Fruit fly (Drosophila melanogaster) whole organism, embryonic: ENCODE measurements around the gene CG6055.

Experiments used
- Bdp1 ChIP-seq: fragments of 200-800 bp; sonication (Bioruptor generic); optimal IDR thresholded peaks from 3 replicates; lab custom pipeline; 2016; ENCODE audit warnings: missing biosample characterization, missing genetic modification characterization
- Blimp-1 ChIP-seq: fragments of 200-800 bp; sonication (Bioruptor generic); optimal IDR thresholded peaks from 3 replicates; lab custom pipeline; 2018; ENCODE audit warnings: missing biosample characterization, missing genetic modification characterization, mild to moderate bottlenecking, moderate library complexity, missing genetic modification reagents
- CG10209 ChIP-seq: fragments of 200-800 bp; sonication (Bioruptor generic); optimal IDR thresholded peaks from 3 replicates; lab custom pipeline; 2017; ENCODE audit warnings: missing biosample characterization, mild to moderate bottlenecking, missing genetic modification characterization, missing genetic modification reagents
- CG11696 ChIP-seq: fragments of 200-800 bp; sonication (Bioruptor generic); IDR thresholded peaks from 2 replicates; pipeline ENCODE4 v1.3.6; 2022; ENCODE audit warnings: missing biosample characterization, missing genetic modification characterization
- CG12219 ChIP-seq: fragments of 200-800 bp; sonication (Bioruptor generic); optimal IDR thresholded peaks from 3 replicates; lab custom pipeline; 2018; ENCODE audit warnings: missing biosample characterization, mild to moderate bottlenecking, missing genetic modification characterization
- CG1233 ChIP-seq: fragments of 200-800 bp; sonication (Bioruptor generic); optimal IDR thresholded peaks from 4 replicates; lab custom pipeline; 2018; ENCODE audit warnings: missing biosample characterization, mild to moderate bottlenecking, missing genetic modification characterization
- CG15696 ChIP-seq: fragments of 200-800 bp; sonication (Bioruptor generic); optimal IDR thresholded peaks from 2 replicates; lab custom pipeline; 2019; ENCODE audit warnings: missing biosample characterization, mild to moderate bottlenecking, missing genetic modification characterization, moderate library complexity
- CG2712 ChIP-seq: fragments of 200-800 bp; optimal IDR thresholded peaks from 3 replicates; lab custom pipeline; 2019; ENCODE audit warnings: missing biosample characterization, mild to moderate bottlenecking, missing genetic modification characterization, moderate library complexity
- CG34376 ChIP-seq: fragments of 200-800 bp; sonication (Bioruptor generic); optimal IDR thresholded peaks from 2 replicates; lab custom pipeline; 2018; ENCODE audit warnings: missing biosample characterization, mild to moderate bottlenecking, missing genetic modification characterization
- CG34422 ChIP-seq: fragments of 200-800 bp; sonication (Bioruptor generic); IDR thresholded peaks from 3 replicates; pipeline ENCODE4 v1.3.6; 2022; ENCODE audit warnings: missing biosample characterization, missing genetic modification characterization
- CG3838 ChIP-seq: fragments of 200-800 bp; sonication (Bioruptor generic); optimal IDR thresholded peaks from 3 replicates; lab custom pipeline; 2016; ENCODE audit warnings: missing biosample characterization, missing genetic modification characterization
- CG3847 ChIP-seq: fragments of 200-800 bp; sonication (Bioruptor generic); IDR thresholded peaks from 2 replicates; pipeline ENCODE4 v1.3.6; 2022; ENCODE audit warnings: missing biosample characterization, missing genetic modification characterization
- CG5180 ChIP-seq: fragments of 200-800 bp; sonication (Bioruptor generic); optimal IDR thresholded peaks from 3 replicates; lab custom pipeline; 2017; ENCODE audit warnings: missing biosample characterization, missing genetic modification characterization, mild to moderate bottlenecking, moderate library complexity, missing genetic modification reagents
- CG6175 ChIP-seq: fragments of 200-800 bp; sonication (Bioruptor generic); IDR thresholded peaks from 3 replicates; pipeline ENCODE4 v1.3.6; 2022; ENCODE audit warnings: missing biosample characterization, missing genetic modification characterization
- CG6689 ChIP-seq: fragments of 200-800 bp; sonication (Bioruptor generic); IDR thresholded peaks from 2 replicates; pipeline ENCODE4 v1.3.6; 2022; ENCODE audit warnings: missing biosample characterization, missing genetic modification characterization
- CG9215 ChIP-seq: fragments of 200-800 bp; sonication (Bioruptor generic); IDR thresholded peaks from 2 replicates; pipeline ENCODE4 v1.3.6; 2022; ENCODE audit warnings: missing biosample characterization, missing genetic modification characterization
- CG9797 ChIP-seq: fragments of 200-800 bp; sonication (Bioruptor generic); optimal IDR thresholded peaks from 3 replicates; lab custom pipeline; 2018; ENCODE audit warnings: missing biosample characterization, mild to moderate bottlenecking, missing genetic modification characterization
- CG9932 ChIP-seq: fragments of 200-800 bp; sonication (Bioruptor generic); IDR thresholded peaks from 2 replicates; pipeline ENCODE4 v1.3.6; 2022; ENCODE audit warnings: missing biosample characterization, missing genetic modification characterization
- D19B ChIP-seq: fragments of 200-800 bp; sonication (Bioruptor generic); optimal IDR thresholded peaks from 2 replicates; lab custom pipeline; 2017; ENCODE audit warnings: missing biosample characterization, mild to moderate bottlenecking, missing genetic modification characterization
- Gug ChIP-seq: fragments of 200-800 bp; sonication (Bioruptor generic); IDR thresholded peaks from 4 replicates; pipeline ENCODE4 v1.3.6; 2022; ENCODE audit warnings: missing biosample characterization, missing genetic modification characterization
- HLHmδ ChIP-seq: fragments of 200-800 bp; sonication (Bioruptor generic); optimal IDR thresholded peaks from 2 replicates; lab custom pipeline; 2018; ENCODE audit warnings: missing biosample characterization, mild to moderate bottlenecking, missing genetic modification characterization, moderate library complexity
- HmgZ ChIP-seq: fragments of 200-800 bp; sonication (Bioruptor generic); optimal IDR thresholded peaks from 2 replicates; lab custom pipeline; 2018; ENCODE audit warnings: missing biosample characterization, mild to moderate bottlenecking, missing genetic modification characterization
- Max ChIP-seq: fragments of 200-800 bp; sonication (Bioruptor generic); optimal IDR thresholded peaks from 2 replicates; lab custom pipeline; 2016; ENCODE audit warnings: missing biosample characterization, mild to moderate bottlenecking, missing genetic modification characterization
- Nf-YC ChIP-seq: fragments of 200-800 bp; optimal IDR thresholded peaks from 3 replicates; lab custom pipeline; 2019; ENCODE audit warnings: missing biosample characterization, mild to moderate bottlenecking, missing genetic modification characterization, moderate library complexity
- NfI ChIP-seq: fragments of 200-800 bp; sonication (Bioruptor generic); optimal IDR thresholded peaks from 3 replicates; lab custom pipeline; 2018; ENCODE audit warnings: missing biosample characterization, mild to moderate bottlenecking, missing genetic modification characterization, moderate library complexity
- Opbp ChIP-seq: fragments of 200-800 bp; sonication (Bioruptor generic); IDR thresholded peaks from 3 replicates; pipeline ENCODE4 v1.3.6; 2022; ENCODE audit warnings: missing biosample characterization, missing genetic modification characterization; ENCODE audit not compliant: partially characterized antibody
- Xbp1 ChIP-seq: fragments of 200-800 bp; sonication (Bioruptor generic); optimal IDR thresholded peaks from 3 replicates; lab custom pipeline; 2016; ENCODE audit warnings: missing biosample characterization, mild to moderate bottlenecking, missing genetic modification characterization
- ab ChIP-seq: fragments of 200-800 bp; sonication (Bioruptor generic); optimal IDR thresholded peaks from 2 replicates; lab custom pipeline; 2016; ENCODE audit warnings: missing biosample characterization, missing genetic modification characterization
- btn ChIP-seq: fragments of 200-800 bp; sonication (Bioruptor generic); optimal IDR thresholded peaks from 2 replicates; lab custom pipeline; 2016; ENCODE audit warnings: missing biosample characterization, missing genetic modification characterization
- cato ChIP-seq: fragments of 200-800 bp; sonication (Bioruptor generic); optimal IDR thresholded peaks from 2 replicates; lab custom pipeline; 2016; ENCODE audit warnings: missing biosample characterization, missing genetic modification characterization, borderline replicate concordance
- chif ChIP-seq, 2 experiments: fragments of 200-800 bp; sonication (Bioruptor generic); optimal IDR thresholded peaks; 3 replicates each; lab custom pipeline; 2016; ENCODE audit warnings: missing biosample characterization in 2 of 2, missing genetic modification characterization in 2 of 2
- dati ChIP-seq: fragments of 200-800 bp; sonication (Bioruptor generic); IDR thresholded peaks from 2 replicates; pipeline ENCODE4 v1.3.6; 2022; ENCODE audit warnings: missing biosample characterization, missing genetic modification characterization
- dm ChIP-seq: fragments of 200-800 bp; sonication (Bioruptor generic); optimal IDR thresholded peaks from 3 replicates; lab custom pipeline; 2016; ENCODE audit warnings: missing biosample characterization, missing genetic modification characterization
- ewg ChIP-seq: fragments of 200-800 bp; sonication (Bioruptor generic); optimal IDR thresholded peaks from 3 replicates; lab custom pipeline; 2017; ENCODE audit warnings: mild to moderate bottlenecking, missing biosample characterization, missing genetic modification reagents, missing genetic modification characterization
- exex ChIP-seq: fragments of 200-800 bp; sonication (Bioruptor generic); optimal IDR thresholded peaks from 4 replicates; lab custom pipeline; 2018; ENCODE audit warnings: missing biosample characterization, mild to moderate bottlenecking, missing genetic modification characterization, moderate library complexity
- gce ChIP-seq: fragments of 200-800 bp; sonication (Bioruptor generic); IDR thresholded peaks from 3 replicates; pipeline ENCODE4 v1.3.6; 2022; ENCODE audit warnings: missing biosample characterization, missing genetic modification characterization
- gcm2 ChIP-seq: fragments of 200-800 bp; sonication (Bioruptor generic); optimal IDR thresholded peaks from 2 replicates; lab custom pipeline; 2016; ENCODE audit warnings: missing biosample characterization, missing genetic modification characterization
- h ChIP-seq: fragments of >200 bp; optimal IDR thresholded peaks from 2 replicates; lab custom pipeline; 2017
- lola ChIP-seq, 3 experiments: fragments of >200 bp in 2 of 3; fragments of 200-800 bp in 1 of 3; sonication (Bioruptor generic) in 1 of 3; optimal IDR thresholded peaks; 2 replicates each; lab custom pipeline; 2017 to 2019; ENCODE audit warnings: missing biosample characterization in 3 of 3, missing genetic modification characterization in 3 of 3, mild to moderate bottlenecking in 1 of 3, moderate library complexity in 1 of 3
- org-1 ChIP-seq: fragments of 200-800 bp; sonication (Bioruptor generic); optimal IDR thresholded peaks from 2 replicates; lab custom pipeline; 2017; ENCODE audit warnings: missing biosample characterization, missing genetic modification characterization
- peb ChIP-seq: fragments of 200-800 bp; sonication (Bioruptor generic); IDR thresholded peaks from 2 replicates; pipeline ENCODE4 v1.3.6; 2022; ENCODE audit warnings: missing biosample characterization, missing genetic modification characterization
- pros ChIP-seq: fragments of 200-800 bp; sonication (Bioruptor generic); optimal IDR thresholded peaks from 3 replicates; lab custom pipeline; 2019; ENCODE audit warnings: missing biosample characterization, mild to moderate bottlenecking, missing genetic modification characterization, moderate library complexity
- rib ChIP-seq: fragments of 200-800 bp; sonication (Bioruptor generic); IDR thresholded peaks from 2 replicates; pipeline ENCODE4 v1.3.6; 2022; ENCODE audit warnings: missing biosample characterization, missing genetic modification characterization
- ro ChIP-seq: fragments of 200-800 bp; sonication (Bioruptor generic); IDR thresholded peaks from 2 replicates; pipeline ENCODE4 v1.3.6; 2022; ENCODE audit warnings: missing biosample characterization, missing genetic modification characterization
- row ChIP-seq: fragments of 200-800 bp; sonication (Bioruptor generic); IDR thresholded peaks from 3 replicates; pipeline ENCODE4 v1.3.6; 2022; ENCODE audit warnings: missing biosample characterization, missing genetic modification characterization
- ssp ChIP-seq: fragments of 200-800 bp; sonication (Bioruptor generic); IDR thresholded peaks from 2 replicates; pipeline ENCODE4 v1.3.6; 2022; ENCODE audit warnings: missing biosample characterization, missing genetic modification characterization
- trem ChIP-seq: fragments of 200-800 bp; optimal IDR thresholded peaks from 3 replicates; lab custom pipeline; 2019; ENCODE audit warnings: missing biosample characterization, mild to moderate bottlenecking, missing genetic modification characterization, moderate library complexity
- tup ChIP-seq: fragments of 200-800 bp; sonication (Bioruptor generic); optimal IDR thresholded peaks from 2 replicates; lab custom pipeline; 2016; ENCODE audit warnings: missing biosample characterization, mild to moderate bottlenecking, missing genetic modification characterization, moderate library complexity
- wek ChIP-seq: fragments of 200-800 bp; sonication (Bioruptor generic); optimal IDR thresholded peaks from 3 replicates; lab custom pipeline; 2018; ENCODE audit warnings: missing biosample characterization, mild to moderate bottlenecking, missing genetic modification characterization, moderate library complexity

CG6055 gene

dm6 chr2L:7426326-7427066 is 39.8 kb upstream of the CG6055 start, which contains the start of gene muc (continued):
- no peak for TF ChIP-seq CG3838 (GFP tag; lab: Kevin White, UChicago)
- no peak for TF ChIP-seq gce
- peak; percentile 90 for TF ChIP-seq row (GFP tag; lab: Robert Waterston, UW)
- TF ChIP-seq ab (GFP tag; lab: Kevin White, UChicago), result no peak
- TF ChIP-seq ewg (GFP tag; lab: Kevin White, UChicago), result no peak
- TF ChIP-seq rib (GFP tag; lab: Robert Waterston, UW), result no peak
- peak; percentile 54 for TF ChIP-seq CG2712 (tag; lab: Kevin White, UChicago)
- peak; percentile 64 for TF ChIP-seq CG9797 (GFP tag; lab: Kevin White, UChicago)
- TF ChIP-seq org-1 (GFP tag; lab: Kevin White, UChicago), result no peak
- TF ChIP-seq CG15696 (tag; lab: Kevin White, UChicago), result peak; percentile 26
- peak; percentile 54 for TF ChIP-seq Xbp1 (GFP tag; lab: Kevin White, UChicago)
- peak; percentile 21 for TF ChIP-seq Blimp-1
- TF ChIP-seq D19B (GFP tag; lab: Kevin White, UChicago), result peak; percentile 11
- TF ChIP-seq CG6175 (GFP tag; lab: Robert Waterston, UW), result no peak
- 0 out of 4 replicates have a peak, but pooled peaks have one; percentile 17 for TF ChIP-seq Gug (GFP tag; lab: Robert Waterston, UW)
- peak in 2 of 3 experiments; percentile 52 to 92 for TF ChIP-seq lola (GFP tag; optimal IDR thresholded peaks at IDR 0.05; lab: Kevin White, UChicago)
- no peak for TF ChIP-seq ro
- TF ChIP-seq Bdp1, result no peak
- TF ChIP-seq CG12219 (GFP tag; lab: Kevin White, UChicago), result no peak
- TF ChIP-seq dm, result no peak
- peak; percentile 98 for TF ChIP-seq ssp (GFP tag; lab: Robert Waterston, UW)
- TF ChIP-seq trem (tag; lab: Kevin White, UChicago), result peak; percentile 49
- peak in 1 of 2 experiments; percentile 60 for TF ChIP-seq chif (GFP tag; optimal IDR thresholded peaks at IDR 0.05; lab: Kevin White, UChicago)
- peak; percentile 7 for TF ChIP-seq CG10209
- TF ChIP-seq NfI (GFP tag; lab: Kevin White, UChicago), result peak; percentile 6
- no peak for TF ChIP-seq h
- no peak for TF ChIP-seq peb (GFP tag; lab: Robert Waterston, UW)
- peak; percentile 58; the same call in 1 of the 3 replicates for TF ChIP-seq Opbp (GFP tag; lab: Robert Waterston, UW)
- no peak for TF ChIP-seq cato (GFP tag; lab: Kevin White, UChicago)
- no peak for TF ChIP-seq dati (GFP tag; lab: Robert Waterston, UW)
- TF ChIP-seq HLHmδ (GFP tag; lab: Kevin White, UChicago), result no peak
- TF ChIP-seq exex (tag; lab: Kevin White, UChicago), result no peak
- no peak for TF ChIP-seq pros
- no peak for TF ChIP-seq CG1233
- no peak for TF ChIP-seq CG5180 (GFP tag; lab: Kevin White, UChicago)
- TF ChIP-seq tup (GFP tag; lab: Kevin White, UChicago), result no peak
- TF ChIP-seq wek, result no peak
- TF ChIP-seq CG9932 (GFP tag; lab: Robert Waterston, UW), result peak; percentile 72
- TF ChIP-seq gcm2 (GFP tag; lab: Kevin White, UChicago), result no peak
- 0 out of 2 replicates have a peak, but pooled peaks have one; percentile 24 for TF ChIP-seq CG9215 (GFP tag; lab: Robert Waterston, UW)
- TF ChIP-seq CG34376 (GFP tag; lab: Kevin White, UChicago), result no peak
- TF ChIP-seq HmgZ (tag; lab: Kevin White, UChicago), result no peak
- no peak for TF ChIP-seq btn
- TF ChIP-seq CG11696 (GFP tag; lab: Robert Waterston, UW), result 0 out of 2 replicates have a peak, but pooled peaks have one; percentile 16
- TF ChIP-seq CG6689 (GFP tag; lab: Robert Waterston, UW), result peak; percentile 40
- TF ChIP-seq Max (GFP tag; lab: Kevin White, UChicago), result no peak
- peak; percentile 8; the same call in 1 of the 3 replicates for TF ChIP-seq CG34422 (GFP tag; lab: Robert Waterston, UW)
- TF ChIP-seq Nf-YC (tag; lab: Kevin White, UChicago), result no peak
- peak; percentile 48; the same call in 1 of the 2 replicates for TF ChIP-seq CG3847 (GFP tag; lab: Robert Waterston, UW)
